Fruit fly (Drosophila melanogaster) whole organism, prepupa: ENCODE results near the gene Grik.

Experiments
- Blimp-1 ChIP-seq: fragments of 200-800 bp; sonication (Bioruptor generic); optimal IDR thresholded peaks from 3 replicates; lab custom pipeline; 2017; ENCODE audit warnings: missing biosample characterization, missing genetic modification characterization, mild to moderate bottlenecking, moderate library complexity, missing genetic modification reagents
- CG10631 ChIP-seq: fragments of 200-800 bp; sonication (Bioruptor generic); optimal IDR thresholded peaks from 2 replicates; lab custom pipeline; 2016; ENCODE audit warnings: missing biosample characterization, missing genetic modification characterization
- CG10669 ChIP-seq: fragments of 200-800 bp; sonication (Bioruptor generic); optimal IDR thresholded peaks from 3 replicates; lab custom pipeline; 2018; ENCODE audit warnings: missing biosample characterization, mild to moderate bottlenecking, missing genetic modification characterization, moderate library complexity
- CG11294 ChIP-seq: fragments of 200-800 bp; sonication (Bioruptor generic); IDR thresholded peaks from 2 replicates; pipeline ENCODE4 v1.3.6; 2022; ENCODE audit warnings: missing biosample characterization, missing genetic modification characterization
- CG11902 ChIP-seq: fragments of 200-800 bp; sonication (Bioruptor generic); optimal IDR thresholded peaks from 3 replicates; lab custom pipeline; 2016; ENCODE audit warnings: missing biosample characterization, missing genetic modification characterization
- CG1621 ChIP-seq: fragments of 200-800 bp; sonication (Bioruptor generic); optimal IDR thresholded peaks from 3 replicates; lab custom pipeline; 2018; ENCODE audit warnings: missing biosample characterization, mild to moderate bottlenecking, missing genetic modification characterization
- CG16779 ChIP-seq: fragments of 200-800 bp; sonication (Bioruptor generic); optimal IDR thresholded peaks from 3 replicates; lab custom pipeline; 2017; ENCODE audit warnings: missing biosample characterization, mild to moderate bottlenecking, missing genetic modification characterization
- CG3032 ChIP-seq: fragments of 200-800 bp; optimal IDR thresholded peaks from 2 replicates; lab custom pipeline; 2019; ENCODE audit warnings: missing biosample characterization, mild to moderate bottlenecking, missing genetic modification characterization, moderate library complexity
- CG31627 ChIP-seq: fragments of 200-800 bp; sonication (Bioruptor generic); optimal IDR thresholded peaks from 3 replicates; lab custom pipeline; 2016; ENCODE audit warnings: missing biosample characterization, missing genetic modification characterization
- CG32006 ChIP-seq: fragments of 200-800 bp; sonication (Bioruptor generic); optimal IDR thresholded peaks from 3 replicates; lab custom pipeline; 2017; ENCODE audit warnings: missing biosample characterization, mild to moderate bottlenecking, missing genetic modification characterization
- CG3919 ChIP-seq: fragments of 200-800 bp; sonication (Bioruptor generic); optimal IDR thresholded peaks from 3 replicates; lab custom pipeline; 2016; ENCODE audit warnings: missing biosample characterization, missing genetic modification characterization
- CG4318 ChIP-seq: fragments of 200-800 bp; sonication (Bioruptor generic); optimal IDR thresholded peaks from 3 replicates; lab custom pipeline; 2017; ENCODE audit warnings: missing biosample characterization, mild to moderate bottlenecking, missing genetic modification characterization
- CG6163 ChIP-seq: fragments of 200-800 bp; sonication (Bioruptor generic); IDR thresholded peaks from 3 replicates; pipeline ENCODE4 v1.3.6; 2022; ENCODE audit warnings: missing biosample characterization, missing genetic modification characterization
- CG6276 ChIP-seq: fragments of 200-800 bp; sonication (Bioruptor generic); optimal IDR thresholded peaks from 2 replicates; lab custom pipeline; 2017; ENCODE audit warnings: missing biosample characterization, mild to moderate bottlenecking, missing genetic modification characterization
- CG6792 ChIP-seq: fragments of 200-800 bp; sonication (Bioruptor generic); optimal IDR thresholded peaks from 3 replicates; lab custom pipeline; 2016; ENCODE audit warnings: missing biosample characterization, missing genetic modification characterization
- CG6854 ChIP-seq: fragments of 200-800 bp; sonication (Bioruptor generic); optimal IDR thresholded peaks from 2 replicates; lab custom pipeline; 2017; ENCODE audit warnings: missing biosample characterization, mild to moderate bottlenecking, missing genetic modification characterization
- CG8119 ChIP-seq: fragments of 200-800 bp; sonication (Bioruptor generic); IDR thresholded peaks from 3 replicates; pipeline ENCODE4 v1.3.6; 2022; ENCODE audit warnings: missing biosample characterization, missing genetic modification characterization
- CG8319 ChIP-seq: fragments of 200-800 bp; sonication (Bioruptor generic); optimal IDR thresholded peaks from 3 replicates; lab custom pipeline; 2016; ENCODE audit warnings: missing biosample characterization, missing genetic modification characterization
- CG8632 ChIP-seq: fragments of 200-800 bp; sonication (Bioruptor generic); optimal IDR thresholded peaks from 3 replicates; lab custom pipeline; 2016; ENCODE audit warnings: missing biosample characterization, missing genetic modification characterization
- CG9139 ChIP-seq: fragments of 200-800 bp; sonication (Bioruptor generic); optimal IDR thresholded peaks from 3 replicates; lab custom pipeline; 2017; ENCODE audit warnings: missing biosample characterization, mild to moderate bottlenecking, missing genetic modification characterization
- Eip75B ChIP-seq: fragments of 200-800 bp; sonication (Bioruptor generic); optimal IDR thresholded peaks from 3 replicates; lab custom pipeline; 2016; ENCODE audit warnings: missing biosample characterization, missing genetic modification characterization
- Eip78C ChIP-seq: fragments of 200-800 bp; sonication (Bioruptor generic); peaks from one replicate; lab custom pipeline; 2016; ENCODE audit warnings: missing biosample characterization, missing genetic modification characterization
- Eip93F ChIP-seq: fragments of 200-800 bp; sonication (Bioruptor generic); optimal IDR thresholded peaks from 2 replicates; lab custom pipeline; 2016; ENCODE audit warnings: missing biosample characterization, mild to moderate bottlenecking, missing genetic modification characterization
- Gug ChIP-seq: fragments of 200-800 bp; sonication (Bioruptor generic); IDR thresholded peaks from 2 replicates; pipeline ENCODE4 v1.3.6; 2022; ENCODE audit warnings: missing biosample characterization, missing genetic modification characterization
- Hr38 ChIP-seq: sonication (Bioruptor generic); optimal IDR thresholded peaks from 2 replicates; lab custom pipeline; 2016; ENCODE audit warnings: missing biosample characterization, missing genetic modification characterization
- Hr39 ChIP-seq: fragments of 200-800 bp; sonication (Bioruptor generic); optimal IDR thresholded peaks from 2 replicates; lab custom pipeline; 2016; ENCODE audit warnings: missing biosample characterization, missing genetic modification characterization
- Hr4 ChIP-seq: fragments of 200-800 bp; sonication (Bioruptor generic); optimal IDR thresholded peaks from 3 replicates; lab custom pipeline; 2016; ENCODE audit warnings: missing biosample characterization, missing genetic modification characterization
- Lpt ChIP-seq: fragments of 200-800 bp; sonication (Bioruptor generic); optimal IDR thresholded peaks from 3 replicates; lab custom pipeline; 2016; ENCODE audit warnings: missing biosample characterization, missing genetic modification characterization
- Met ChIP-seq: fragments of 200-800 bp; sonication (Bioruptor generic); optimal IDR thresholded peaks from 3 replicates; lab custom pipeline; 2016; ENCODE audit warnings: missing biosample characterization, missing genetic modification characterization
- Smox ChIP-seq: fragments of 200-800 bp; sonication (Bioruptor generic); optimal IDR thresholded peaks from 3 replicates; lab custom pipeline; 2016; ENCODE audit warnings: missing biosample characterization, missing genetic modification characterization
- Sox102F ChIP-seq: fragments of 200-800 bp; sonication (Bioruptor generic); optimal IDR thresholded peaks from 2 replicates; lab custom pipeline; 2016; ENCODE audit warnings: missing biosample characterization, mild to moderate bottlenecking, missing genetic modification characterization
- Sox14 ChIP-seq: fragments of 200-800 bp; sonication (Bioruptor generic); optimal IDR thresholded peaks from 3 replicates; lab custom pipeline; 2016; ENCODE audit warnings: missing biosample characterization, missing genetic modification characterization
- Sox15 ChIP-seq: fragments of 200-800 bp; sonication (Bioruptor generic); optimal IDR thresholded peaks from 3 replicates; lab custom pipeline; 2016; ENCODE audit warnings: missing biosample characterization, missing genetic modification characterization
- acj6 ChIP-seq: fragments of 200-800 bp; sonication (Bioruptor generic); optimal IDR thresholded peaks from 3 replicates; lab custom pipeline; 2016; ENCODE audit warnings: missing biosample characterization, missing genetic modification characterization
- cyc ChIP-seq: fragments of 200-800 bp; sonication (Bioruptor generic); optimal IDR thresholded peaks from 3 replicates; lab custom pipeline; 2016; ENCODE audit warnings: missing biosample characterization, missing genetic modification characterization
- dsx ChIP-seq: fragments of 200-800 bp; optimal IDR thresholded peaks from 3 replicates; lab custom pipeline; 2019; ENCODE audit warnings: missing biosample characterization, mild to moderate bottlenecking, missing genetic modification characterization, moderate library complexity; ENCODE audit not compliant: poor library complexity, severe bottlenecking
- eg ChIP-seq: fragments of 200-800 bp; sonication (Bioruptor generic); IDR thresholded peaks from 3 replicates; pipeline ENCODE4 v1.3.6; 2022; ENCODE audit warnings: missing biosample characterization, missing genetic modification characterization
- esn ChIP-seq: fragments of 200-800 bp; sonication (Bioruptor generic); optimal IDR thresholded peaks from 2 replicates; lab custom pipeline; 2016; ENCODE audit warnings: missing biosample characterization, mild to moderate bottlenecking, missing genetic modification characterization, moderate library complexity
- fkh ChIP-seq: fragments of 200-800 bp; sonication (Bioruptor generic); optimal IDR thresholded peaks from 3 replicates; lab custom pipeline; 2017; ENCODE audit warnings: missing biosample characterization, mild to moderate bottlenecking, missing genetic modification characterization, moderate library complexity
- lz ChIP-seq: fragments of 200-800 bp; sonication (Bioruptor generic); optimal IDR thresholded peaks from 3 replicates; lab custom pipeline; 2016; ENCODE audit warnings: missing biosample characterization, missing genetic modification characterization
- net ChIP-seq: fragments of 200-800 bp; sonication (Bioruptor generic); optimal IDR thresholded peaks from 3 replicates; lab custom pipeline; 2016; ENCODE audit warnings: missing biosample characterization, missing genetic modification characterization
- pdm3 ChIP-seq: fragments of 200-800 bp; sonication (Bioruptor generic); optimal IDR thresholded peaks from 3 replicates; lab custom pipeline; 2016; ENCODE audit warnings: missing biosample characterization, missing genetic modification characterization
- salr ChIP-seq, 2 experiments: fragments of 200-800 bp; sonication (Bioruptor generic); optimal IDR thresholded peaks; 3 replicates each; lab custom pipeline; 2016 to 2018; ENCODE audit warnings: missing biosample characterization in 2 of 2, missing genetic modification characterization in 2 of 2, mild to moderate bottlenecking in 1 of 2
- spab ChIP-seq: fragments of 200-800 bp; sonication (Bioruptor generic); optimal IDR thresholded peaks from 2 replicates; lab custom pipeline; 2017; ENCODE audit warnings: missing biosample characterization, mild to moderate bottlenecking, missing genetic modification characterization, missing genetic modification reagents
- ss ChIP-seq, 2 experiments: fragments of 200-800 bp; sonication (Bioruptor generic); optimal IDR thresholded peaks; 2 replicates in 1 of 2; 3 replicates in 1 of 2; lab custom pipeline; 2017 to 2018; ENCODE audit warnings: mild to moderate bottlenecking in 2 of 2, missing biosample characterization in 2 of 2, missing genetic modification characterization in 2 of 2, moderate library complexity in 1 of 2
- svp ChIP-seq: fragments of 200-800 bp; sonication (Bioruptor generic); peaks from one replicate; lab custom pipeline; 2016; ENCODE audit warnings: missing biosample characterization, missing genetic modification characterization
- topi ChIP-seq: fragments of 200-800 bp; sonication (Bioruptor generic); optimal IDR thresholded peaks from 3 replicates; lab custom pipeline; 2016; ENCODE audit warnings: missing biosample characterization, missing genetic modification characterization

Gene Grik

DNA sequence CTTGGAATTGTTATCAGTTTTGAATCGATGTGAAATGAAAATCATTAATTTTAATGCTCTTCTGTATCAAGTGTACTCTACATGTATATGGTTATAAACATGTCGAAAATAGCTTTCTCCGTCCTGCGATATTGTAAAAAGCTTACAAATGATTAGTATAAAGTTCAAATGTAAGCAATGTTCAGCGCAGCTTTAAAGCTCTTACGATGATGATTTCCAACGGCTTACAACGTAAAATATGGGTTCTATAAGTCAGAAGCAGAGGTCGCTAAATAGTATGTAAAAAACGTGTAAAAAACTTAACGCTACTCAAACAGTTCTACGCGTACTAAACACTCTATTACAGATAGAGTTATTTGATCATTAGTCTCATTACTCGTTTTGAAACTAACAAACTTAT is 6.9 kb downstream of the Grik start:
- TF ChIP-seq ss (GFP tag; optimal IDR thresholded peaks at IDR 0.05; lab: Kevin White, UChicago), result no peak
- TF ChIP-seq CG6792, result no peak
- TF ChIP-seq Sox102F (GFP tag; lab: Kevin White, UChicago), result no peak
- no peak for TF ChIP-seq CG16779
- no peak for TF ChIP-seq CG8119 (GFP tag; lab: Robert Waterston, UW)
- no peak for TF ChIP-seq CG9139 (GFP tag; lab: Kevin White, UChicago)
- no peak for TF ChIP-seq topi
- no peak for TF ChIP-seq spab (GFP tag; lab: Kevin White, UChicago)
- TF ChIP-seq CG3032, result no peak
- TF ChIP-seq Sox14 (GFP tag; lab: Kevin White, UChicago), result no peak
- TF ChIP-seq CG4318 (GFP tag; lab: Kevin White, UChicago), result no peak
- no peak for TF ChIP-seq cyc
- no peak for TF ChIP-seq CG6854 (GFP tag; lab: Kevin White, UChicago)
- no peak for TF ChIP-seq CG31627 (GFP tag; lab: Kevin White, UChicago)
- TF ChIP-seq, all 60 proteins: peak for 0

DNA sequence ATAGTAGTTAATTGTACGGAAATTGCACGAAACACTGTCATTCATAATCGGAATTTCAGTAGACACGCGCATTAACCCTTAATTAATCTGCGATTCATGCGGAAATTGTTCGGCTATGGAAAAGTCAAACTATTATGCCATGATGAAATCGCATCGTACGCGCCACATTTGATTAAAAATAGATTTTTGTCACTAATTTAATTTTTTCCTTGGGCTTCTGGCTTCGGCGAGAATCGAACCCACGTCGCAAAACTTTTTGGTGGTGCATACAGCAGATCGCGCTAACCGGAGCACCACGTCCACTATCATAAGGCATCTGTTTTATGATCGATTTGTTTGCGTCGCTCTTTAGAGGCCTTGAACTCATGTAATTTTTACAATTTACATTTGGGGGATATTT is 11.0 kb downstream of the Grik start:
- TF ChIP-seq Met (GFP tag; lab: Kevin White, UChicago) (no peak), Eip78C (GFP tag; lab: Kevin White, UChicago) (peak; percentile 44), CG6854 (GFP tag; lab: Kevin White, UChicago) (peak; percentile 5), CG10669 (GFP tag; lab: Kevin White, UChicago) (no peak), Hr39 (GFP tag; lab: Kevin White, UChicago) (no peak), CG6163 (no peak), fkh (GFP tag; lab: Kevin White, UChicago) (no peak), svp (GFP tag; lab: Kevin White, UChicago) (peak; percentile 77), CG1621 (tag; lab: Kevin White, UChicago) (no peak), spab (GFP tag; lab: Kevin White, UChicago) (no peak), CG16779 (no peak), eg (0 out of 3 replicates have a peak, but pooled peaks have one; percentile 11), Smox (GFP tag; lab: Kevin White, UChicago) (no peak)

DNA sequence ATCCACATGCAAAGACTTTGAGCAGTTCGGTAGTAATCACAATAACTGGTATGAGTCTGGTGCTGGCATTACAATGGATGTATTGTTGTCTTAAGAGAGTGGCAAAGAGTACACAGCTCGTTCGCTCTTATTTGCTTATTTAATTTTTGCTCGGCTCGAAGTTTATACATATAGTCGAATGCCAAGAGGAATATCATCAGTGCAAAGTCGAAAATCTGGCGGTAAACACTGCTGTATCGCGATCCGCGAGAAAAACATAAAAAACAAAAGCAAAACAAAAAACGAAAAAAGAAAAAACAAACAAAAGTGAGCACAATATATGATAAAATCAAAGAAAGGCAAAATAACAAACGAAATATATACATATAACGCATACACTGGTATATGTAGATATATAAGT is 12.3 kb downstream of the Grik start, which contains the start of gene hdly:
TSS of gene hdly (plus strand) at position 194 of the 400 bp plus-strand sequence.
- peak; percentile 92 for TF ChIP-seq Hr4 (GFP tag; lab: Kevin White, UChicago)
- TF ChIP-seq esn, result peak; percentile 84
- TF ChIP-seq salr (GFP tag; optimal IDR thresholded peaks at IDR 0.05; lab: Kevin White, UChicago), result peak; percentile 96 to 97
- peak; percentile 88 for TF ChIP-seq CG8632 (GFP tag; lab: Kevin White, UChicago)
- peak; percentile 67 for TF ChIP-seq CG8319
- TF ChIP-seq topi, result peak; percentile 86
- peak; percentile 62 for TF ChIP-seq acj6 (GFP tag; lab: Kevin White, UChicago)
- peak; percentile 94 for TF ChIP-seq CG32006 (GFP tag; lab: Kevin White, UChicago)
- TF ChIP-seq CG6276 (GFP tag; lab: Kevin White, UChicago), result peak; percentile 99
- peak; percentile 99 for TF ChIP-seq CG6163
- TF ChIP-seq cyc, result peak; percentile 68
- peak; percentile 96 for TF ChIP-seq CG3032
- peak; percentile 88 for TF ChIP-seq CG3919 (GFP tag; lab: Kevin White, UChicago)
- peak; percentile 99 for TF ChIP-seq CG16779
- peak; percentile 100 for TF ChIP-seq ss (GFP tag; optimal IDR thresholded peaks at IDR 0.05; lab: Kevin White, UChicago)
- TF ChIP-seq Hr38, result peak; percentile 91
- TF ChIP-seq CG11902 (GFP tag; lab: Kevin White, UChicago), result no peak
- TF ChIP-seq CG10669 (GFP tag; lab: Kevin White, UChicago), result peak; percentile 98
- peak; percentile 55 for TF ChIP-seq CG4318 (GFP tag; lab: Kevin White, UChicago)
- no peak for TF ChIP-seq Sox15 (GFP tag; lab: Kevin White, UChicago)
- TF ChIP-seq CG6854 (GFP tag; lab: Kevin White, UChicago), result peak; percentile 99
- peak; percentile 88 for TF ChIP-seq Blimp-1 (GFP tag; lab: Kevin White, UChicago)
- TF ChIP-seq lz (GFP tag; lab: Kevin White, UChicago), result peak; percentile 71
- peak; percentile 96 for TF ChIP-seq dsx (GFP tag; lab: Kevin White, UChicago)
- TF ChIP-seq Eip75B (GFP tag; lab: Kevin White, UChicago), result peak; percentile 92
- peak; percentile 95 for TF ChIP-seq Gug (GFP tag; lab: Robert Waterston, UW)
- peak; percentile 87; the same call in 1 of the 2 replicates for TF ChIP-seq CG11294
- peak; percentile 74 for TF ChIP-seq CG10631 (GFP tag; lab: Kevin White, UChicago)
- TF ChIP-seq CG31627 (GFP tag; lab: Kevin White, UChicago), result peak; percentile 39
- TF ChIP-seq net (GFP tag; lab: Kevin White, UChicago), result peak; percentile 99
- TF ChIP-seq spab (GFP tag; lab: Kevin White, UChicago), result peak; percentile 98
- peak; percentile 63 for TF ChIP-seq Eip93F
- TF ChIP-seq pdm3, result peak; percentile 93
- TF ChIP-seq Lpt (GFP tag; lab: Kevin White, UChicago), result peak; percentile 97
- peak; percentile 80 for TF ChIP-seq Smox (GFP tag; lab: Kevin White, UChicago)
